Fruit fly (Drosophila melanogaster) whole organism, pupa: Measurements from ENCODE around the gene Pfdn5.

ENCODE experiments used
- CG12605 ChIP-seq: fragments of 200-800 bp; sonication (Bioruptor generic); IDR thresholded peaks from 2 replicates; pipeline ENCODE4 v1.3.6; 2022; ENCODE audit warnings: missing biosample characterization, missing genetic modification characterization
- CG15710 ChIP-seq: fragments of 200-800 bp; sonication (Bioruptor generic); optimal IDR thresholded peaks from 2 replicates; lab custom pipeline; 2018; ENCODE audit warnings: missing biosample characterization, mild to moderate bottlenecking, missing genetic modification characterization, moderate library complexity
- CG32121 ChIP-seq: fragments of 200-800 bp; sonication (Bioruptor generic); IDR thresholded peaks from 2 replicates; pipeline ENCODE4 v1.3.6; 2022; ENCODE audit warnings: missing biosample characterization, missing genetic modification characterization
- CG34367 ChIP-seq: fragments of 200-800 bp; sonication (Bioruptor generic); optimal IDR thresholded peaks from 2 replicates; lab custom pipeline; 2018; ENCODE audit warnings: missing biosample characterization, mild to moderate bottlenecking, missing genetic modification characterization
- CG8301 ChIP-seq: fragments of 200-800 bp; sonication (Bioruptor generic); optimal IDR thresholded peaks from 2 replicates; lab custom pipeline; 2018; ENCODE audit warnings: missing biosample characterization, mild to moderate bottlenecking, missing genetic modification characterization
- CG9948 ChIP-seq: fragments of 200-800 bp; sonication (Bioruptor generic); optimal IDR thresholded peaks from 2 replicates; lab custom pipeline; 2018; ENCODE audit warnings: missing biosample characterization, mild to moderate bottlenecking, missing genetic modification characterization, moderate library complexity
- EcR ChIP-seq: fragments of 200-800 bp; sonication (Bioruptor generic); optimal IDR thresholded peaks from 3 replicates; lab custom pipeline; 2019; ENCODE audit warnings: missing biosample characterization, missing genetic modification characterization, mild to moderate bottlenecking, moderate library complexity, missing genetic modification reagents
- Ets98B ChIP-seq: fragments of 200-800 bp; sonication (Bioruptor generic); IDR thresholded peaks from 2 replicates; pipeline ENCODE4 v1.3.6; 2022; ENCODE audit warnings: missing biosample characterization, missing genetic modification characterization
- Pif1B ChIP-seq: fragments of 200-800 bp; sonication (Bioruptor generic); optimal IDR thresholded peaks from 3 replicates; lab custom pipeline; 2016; ENCODE audit warnings: missing biosample characterization, missing genetic modification characterization
- Snoo ChIP-seq: fragments of 200-800 bp; sonication (Bioruptor generic); optimal IDR thresholded peaks from 3 replicates; lab custom pipeline; 2017; ENCODE audit warnings: missing biosample characterization, mild to moderate bottlenecking, missing genetic modification characterization, inconsistent platforms
- rn ChIP-seq: fragments of 200-800 bp; sonication (Bioruptor generic); IDR thresholded peaks from 2 replicates; pipeline ENCODE4 v1.3.6; 2022; ENCODE audit warnings: missing biosample characterization, missing genetic modification characterization

dm6 chr3R:22465984-22466530 lies 20.8 kb upstream of the Pfdn5 start, which contains the start of gene Pebp1:
- TF ChIP-seq CG8301 (tag; lab: Kevin White, UChicago) (no peak), CG34367 (tag; lab: Kevin White, UChicago) (no peak), Ets98B (no peak), Pif1B (no peak), rn (GFP tag; lab: Robert Waterston, UW) (no peak), CG32121 (no peak), EcR (GFP tag; lab: Kevin White, UChicago) (no peak), CG15710 (tag; lab: Kevin White, UChicago) (no peak), CG12605 (GFP tag; lab: Robert Waterston, UW) (no peak), CG9948 (tag; lab: Kevin White, UChicago) (no peak), Snoo (tag; lab: Kevin White, UChicago) (no peak)
